Worm (Caenorhabditis elegans): Measurements from ENCODE around the gene ZK632.9.
"Not testable (repeated sequence)": the region's sequence is repeated elsewhere in the genome, so short reads cannot be mapped to it uniquely, and the experiment has no call there.

- peak; percentile 73 for TF ChIP-seq tbx-37 (GFP tag; conservative IDR thresholded peaks at IDR 0.05)
- TF ChIP-seq tra-4 (tag; optimal IDR thresholded peaks at IDR 0.05); hnd-1 (tag; optimal IDR thresholded peaks at IDR 0.05); F13C5.2 (tag; optimal IDR thresholded peaks at IDR 0.05); hmbx-1 (tag; optimal IDR thresholded peaks at IDR 0.05); ama-1 (optimal IDR thresholded peaks at IDR 0.05); ets-7 (tag; optimal IDR thresholded peaks at IDR 0.05): not testable (repeated sequence)
- peak; percentile 71; the same call in 1 of the 2 replicates for TF ChIP-seq flt-1 (GFP tag; IDR thresholded peaks at IDR 0.05)
- TF ChIP-seq pes-1 (GFP tag; IDR thresholded peaks at IDR 0.05), result peak; percentile 80
- TF ChIP-seq scrt-1 (GFP tag; IDR thresholded peaks at IDR 0.05), result peak; percentile 73
Observed at ce11 chrIII:9849111-9849510, 23.9 kb upstream of the ZK632.9 start.

All from whole organism, early embryonic.